Worm (Caenorhabditis elegans) whole organism, late embryonic: Measurements from ENCODE around the gene srd-34.

Experiments
- C08G9.2 ChIP-seq: sonication (generic microtip); optimal IDR thresholded peaks from 2 replicates; lab custom pipeline; 2016; ENCODE audit warnings: mild to moderate bottlenecking, missing genetic modification characterization, moderate library complexity, missing compliant biosample characterization
- C38D4.7 ChIP-seq: fragments of 200-800 bp; sonication (Bioruptor generic); optimal IDR thresholded peaks from 2 replicates; lab custom pipeline; 2018; ENCODE audit warnings: mild to moderate bottlenecking, missing genetic modification characterization, moderate library complexity, missing compliant biosample characterization
- F13H6.1 ChIP-seq: sonication (generic microtip); optimal IDR thresholded peaks from 2 replicates; lab custom pipeline; 2016; ENCODE audit warnings: missing genetic modification characterization, missing compliant biosample characterization
- K02D7.2 ChIP-seq: sonication (generic microtip); optimal IDR thresholded peaks from 2 replicates; lab custom pipeline; 2017; ENCODE audit warnings: mild to moderate bottlenecking, missing genetic modification characterization, missing compliant biosample characterization
- T23F11.4 ChIP-seq: fragments of 200-800 bp; sonication (Bioruptor generic); optimal IDR thresholded peaks from 2 replicates; lab custom pipeline; 2018; ENCODE audit warnings: mild to moderate bottlenecking, missing genetic modification characterization, missing compliant biosample characterization
- Y22D7AL.16 ChIP-seq: sonication (generic microtip); optimal IDR thresholded peaks from 2 replicates; lab custom pipeline; 2016; ENCODE audit warnings: missing genetic modification characterization, missing compliant biosample characterization
- ceh-14 ChIP-seq: sonication (generic microtip); optimal IDR thresholded peaks from 2 replicates; lab custom pipeline; 2016; ENCODE audit warnings: missing genotype, missing genetic modification characterization, missing compliant biosample characterization
- ceh-19 ChIP-seq: fragments of 200-800 bp; sonication (Bioruptor generic); optimal IDR thresholded peaks from 2 replicates; lab custom pipeline; 2018; ENCODE audit warnings: mild to moderate bottlenecking, missing genetic modification characterization, missing compliant biosample characterization
- ceh-30 ChIP-seq: fragments of 150-350 bp; optimal IDR thresholded peaks from 2 replicates; lab custom pipeline; 2014; ENCODE audit warnings: missing biosample characterization, missing genetic modification characterization
- ceh-34 ChIP-seq: sonication (generic microtip); optimal IDR thresholded peaks from 2 replicates; lab custom pipeline; 2016; ENCODE audit warnings: mild to moderate bottlenecking, missing genetic modification characterization, missing compliant biosample characterization
- ceh-45 ChIP-seq: fragments of 200-800 bp; sonication (Bioruptor generic); IDR thresholded peaks from 2 replicates; pipeline ENCODE4 v1.3.6; 2022; ENCODE audit warnings: missing genetic modification reagents, missing genetic modification characterization, missing compliant biosample characterization
- ceh-48 ChIP-seq: sonication (generic microtip); optimal IDR thresholded peaks from 2 replicates; lab custom pipeline; 2016; ENCODE audit warnings: missing genetic modification characterization, inconsistent platforms, missing compliant biosample characterization
- ceh-6 ChIP-seq: fragments of 200-800 bp; sonication (Bioruptor generic); optimal IDR thresholded peaks from 2 replicates; lab custom pipeline; 2018; ENCODE audit warnings: mild to moderate bottlenecking, missing genetic modification characterization, missing compliant biosample characterization
- dmd-4 ChIP-seq: sonication (generic microtip); optimal IDR thresholded peaks from 2 replicates; lab custom pipeline; 2016; ENCODE audit warnings: borderline replicate concordance, missing genetic modification characterization, missing compliant biosample characterization
- dve-1 ChIP-seq: sonication (generic microtip); optimal IDR thresholded peaks from 2 replicates; lab custom pipeline; 2017; ENCODE audit warnings: antibody characterized with exemption, mild to moderate bottlenecking, missing genetic modification characterization, missing compliant biosample characterization
- elt-2 ChIP-seq: sonication (generic microtip); optimal IDR thresholded peaks from 2 replicates; lab custom pipeline; 2016; ENCODE audit warnings: missing genetic modification reagents, missing genetic modification characterization, missing compliant biosample characterization
- fax-1 ChIP-seq: sonication (generic microtip); optimal IDR thresholded peaks from 2 replicates; lab custom pipeline; 2016; ENCODE audit warnings: missing genotype, missing genetic modification characterization, missing compliant biosample characterization
- fkh-10 ChIP-seq: fragments of 150-350 bp; optimal IDR thresholded peaks from 2 replicates; lab custom pipeline; 2014; ENCODE audit warnings: missing biosample characterization, missing genetic modification reagents, missing genetic modification characterization
- gmeb-2 ChIP-seq: sonication (generic microtip); optimal IDR thresholded peaks from 2 replicates; lab custom pipeline; 2016; ENCODE audit warnings: missing genetic modification characterization, inconsistent platforms, missing compliant biosample characterization
- hlh-13 ChIP-seq: fragments of 200-800 bp; sonication (Bioruptor generic); optimal IDR thresholded peaks from 2 replicates; lab custom pipeline; 2018; ENCODE audit warnings: mild to moderate bottlenecking, missing genetic modification characterization, missing compliant biosample characterization
- hlh-6 ChIP-seq: sonication (generic microtip); optimal IDR thresholded peaks from 2 replicates; lab custom pipeline; 2016; ENCODE audit warnings: missing genotype, missing genetic modification characterization, missing compliant biosample characterization
- lin-11 ChIP-seq: fragments of 200-800 bp; sonication (Bioruptor generic); optimal IDR thresholded peaks from 2 replicates; lab custom pipeline; 2018; ENCODE audit warnings: mild to moderate bottlenecking, missing genetic modification characterization, missing compliant biosample characterization
- madf-2 ChIP-seq: sonication (generic microtip); optimal IDR thresholded peaks from 2 replicates; lab custom pipeline; 2017; ENCODE audit warnings: missing genetic modification characterization, missing compliant biosample characterization
- nfya-1 ChIP-seq: sonication (generic microtip); optimal IDR thresholded peaks from 2 replicates; lab custom pipeline; 2017; ENCODE audit warnings: missing genetic modification characterization, mild to moderate bottlenecking, missing compliant biosample characterization, antibody characterized with exemption, moderate library complexity
- npax-4 ChIP-seq: sonication (generic microtip); optimal IDR thresholded peaks from 2 replicates; lab custom pipeline; 2016; ENCODE audit warnings: missing genetic modification characterization, missing compliant biosample characterization
- pag-3 ChIP-seq: sonication (generic microtip); optimal IDR thresholded peaks from 2 replicates; lab custom pipeline; 2016; ENCODE audit warnings: missing compliant biosample characterization, missing genetic modification characterization, borderline replicate concordance
- pat-9 ChIP-seq: fragments of 200-800 bp; sonication (Bioruptor generic); optimal IDR thresholded peaks from 2 replicates; lab custom pipeline; 2018; ENCODE audit warnings: mild to moderate bottlenecking, missing genetic modification characterization, moderate library complexity, missing compliant biosample characterization
- pax-1 ChIP-seq: fragments of 150-350 bp; optimal IDR thresholded peaks from 2 replicates; lab custom pipeline; 2014; ENCODE audit warnings: missing biosample characterization, missing genetic modification characterization
- pha-2 ChIP-seq: sonication (generic microtip); optimal IDR thresholded peaks from 2 replicates; lab custom pipeline; 2017; ENCODE audit warnings: mild to moderate bottlenecking, missing genetic modification characterization, missing compliant biosample characterization
- pqm-1 ChIP-seq: sonication (generic microtip); optimal IDR thresholded peaks from 2 replicates; lab custom pipeline; 2016; ENCODE audit warnings: missing genetic modification characterization, missing compliant biosample characterization
- syd-9 ChIP-seq: sonication (generic microtip); optimal IDR thresholded peaks from 2 replicates; lab custom pipeline; 2016; ENCODE audit warnings: mild to moderate bottlenecking, missing genetic modification characterization, moderate library complexity, missing compliant biosample characterization
- tbx-2 ChIP-seq: sonication (generic microtip); optimal IDR thresholded peaks from 2 replicates; lab custom pipeline; 2016; ENCODE audit warnings: missing genetic modification characterization, missing compliant biosample characterization
- unc-3 ChIP-seq, 2 experiments: fragments of 200-800 bp in 1 of 2; sonication (Bioruptor generic) in 1 of 2; sonication (generic microtip) in 1 of 2; conservative IDR thresholded peaks in 1 of 2; optimal IDR thresholded peaks in 1 of 2; 2 replicates each; pipeline versions ENCODE4 v1.3.6 to Lab custom; 2016 to 2022; ENCODE audit warnings: missing compliant biosample characterization in 2 of 2, missing genetic modification characterization in 2 of 2, missing genetic modification reagents in 1 of 2
- unc-42 ChIP-seq: sonication (generic microtip); optimal IDR thresholded peaks from 2 replicates; lab custom pipeline; 2016; ENCODE audit warnings: missing genotype, missing genetic modification characterization, missing compliant biosample characterization
- unc-55 ChIP-seq: sonication (generic microtip); optimal IDR thresholded peaks from 2 replicates; lab custom pipeline; 2017; ENCODE audit warnings: missing biosample characterization, missing genetic modification reagents, missing genetic modification characterization
- zip-5 ChIP-seq: sonication (generic microtip); optimal IDR thresholded peaks from 2 replicates; lab custom pipeline; 2016; ENCODE audit warnings: missing genetic modification characterization, missing compliant biosample characterization

Gene srd-34

DNA sequence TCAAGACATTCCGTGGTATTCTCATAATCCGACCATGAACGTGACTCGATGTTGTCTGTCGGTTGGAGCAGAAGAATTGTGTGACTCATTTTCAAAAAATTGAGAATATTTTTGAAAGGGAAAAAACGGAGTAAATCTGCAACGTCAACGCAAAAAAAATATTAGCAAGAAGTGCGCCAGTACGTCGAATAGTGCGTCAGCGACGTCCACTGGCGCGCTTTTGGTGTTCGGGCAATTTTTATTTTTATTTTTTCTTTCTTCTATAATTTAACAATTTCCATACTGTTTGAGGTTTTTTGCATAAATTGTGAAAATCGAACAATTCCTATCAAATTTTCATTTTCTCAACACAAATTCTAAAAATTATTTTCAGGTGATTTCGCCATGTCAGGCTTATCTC lies 30.1 kb upstream of the srd-34 start, which contains the start of the genes erh-1 and lpd-9 (continued):
- TF ChIP-seq F13H6.1 (tag; lab: Kevin White, UChicago) = no peak
- TF ChIP-seq Y22D7AL.16 (tag; lab: Kevin White, UChicago) = peak; percentile 11
- TF ChIP-seq fkh-10 (GFP tag; lab: Kevin White, UChicago) = no peak
- no peak for TF ChIP-seq C08G9.2
- TF ChIP-seq elt-2 (tag; lab: Kevin White, UChicago) = peak; percentile 68
- no peak for TF ChIP-seq dve-1
- no peak for TF ChIP-seq ceh-48 (tag; lab: Kevin White, UChicago)
- peak; percentile 43 for TF ChIP-seq ceh-14

DNA sequence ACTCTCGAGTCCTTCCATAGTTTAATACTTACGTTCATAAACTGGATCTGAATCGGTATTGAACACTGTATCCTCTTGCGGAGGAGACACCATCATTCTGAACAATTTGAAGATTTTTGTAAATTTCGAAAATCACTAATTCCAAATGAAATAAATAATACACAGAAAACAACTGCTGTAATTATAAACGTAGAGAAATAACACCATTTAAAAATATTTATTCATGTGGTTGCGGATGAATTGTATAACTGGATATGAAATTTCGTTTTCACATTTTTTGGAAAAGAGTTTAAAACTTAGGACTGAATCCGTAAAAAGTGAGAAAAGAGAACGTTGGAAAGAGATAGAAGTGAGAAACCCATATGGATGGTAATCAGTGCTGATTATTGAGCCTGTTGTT lies 29.3 kb upstream of the srd-34 start, which contains the start of gene mics-1:
TSS of gene mics-1 (minus strand) at position 101 of the 400 bp plus-strand sequence.
- TF ChIP-seq unc-3 (GFP tag; conservative IDR thresholded peaks at IDR 0.05; lab: Robert Waterston, UW) = no peak
- TF ChIP-seq unc-3 (tag; optimal IDR thresholded peaks at IDR 0.05; lab: Kevin White, UChicago) = no peak
- no peak for TF ChIP-seq fkh-10 (GFP tag; lab: Kevin White, UChicago)
- no peak for TF ChIP-seq hlh-6 (tag; lab: Kevin White, UChicago)
- no peak for TF ChIP-seq fax-1 (tag; lab: Kevin White, UChicago)
- no peak for TF ChIP-seq pag-3 (tag; lab: Kevin White, UChicago)
- TF ChIP-seq F13H6.1 (tag; lab: Kevin White, UChicago) = no peak
- no peak for TF ChIP-seq dmd-4 (tag; lab: Kevin White, UChicago)
- no peak for TF ChIP-seq ceh-34 (tag; lab: Kevin White, UChicago)
- no peak for TF ChIP-seq zip-5 (tag; lab: Kevin White, UChicago)
- TF ChIP-seq lin-11 (tag; lab: Kevin White, UChicago) = no peak
- no peak for TF ChIP-seq unc-55 (GFP tag; lab: Kevin White, UChicago)
- TF ChIP-seq ceh-19 (GFP tag; lab: Kevin White, UChicago) = no peak
- TF ChIP-seq madf-2 (tag; lab: Kevin White, UChicago) = no peak
- no peak for TF ChIP-seq hlh-13 (GFP tag; lab: Kevin White, UChicago)

- TF ChIP-seq nfya-1 (no peak), npax-4 (tag; lab: Kevin White, UChicago) (no peak), F13H6.1 (tag; lab: Kevin White, UChicago) (no peak), T23F11.4 (GFP tag; lab: Kevin White, UChicago) (no peak), ceh-6 (GFP tag; lab: Kevin White, UChicago) (no peak), pqm-1 (tag; lab: Kevin White, UChicago) (no peak), tbx-2 (no peak), dve-1 (no peak), syd-9 (tag; lab: Kevin White, UChicago) (no peak), pat-9 (tag; lab: Kevin White, UChicago) (no peak), unc-42 (tag; lab: Kevin White, UChicago) (no peak), ceh-30 (tag; lab: Kevin White, UChicago) (no peak), ceh-14 (no peak), ceh-48 (tag; lab: Kevin White, UChicago) (no peak), ceh-45 (GFP tag; lab: Robert Waterston, UW) (no peak), pax-1 (tag; lab: Kevin White, UChicago) (no peak), gmeb-2 (tag; lab: Kevin White, UChicago) (no peak)
These were observed 27.4 kb upstream of the srd-34 start, which contains the start of gene vps-54 for ce11 chrV:10576319-10576718. vps-54 (minus strand) TSS chrV:10576419.

ce11 chrV:10574197-10574596 lies 25.3 kb upstream of the srd-34 start:
- TF ChIP-seq pqm-1 (tag; lab: Kevin White, UChicago) (no peak), fkh-10 (GFP tag; lab: Kevin White, UChicago) (no peak), dmd-4 (tag; lab: Kevin White, UChicago) (no peak), C38D4.7 (GFP tag; lab: Kevin White, UChicago) (no peak), K02D7.2 (tag; lab: Kevin White, UChicago) (no peak), pha-2 (tag; lab: Kevin White, UChicago) (no peak)
